Fruit fly (Drosophila melanogaster): ENCODE results near the gene Kif19A.

- TF ChIP-seq Dif (GFP tag; optimal IDR thresholded peaks at IDR 0.05; ENCODE audit: partially characterized antibody) (no peak), fru (GFP tag; optimal IDR thresholded peaks at IDR 0.05) (no peak)
Measured at dm6 chr3R:14100962-14101361, 17.3 kb downstream of the Kif19A start.

Measured in whole organism, wandering third instar larva.